Worm (Caenorhabditis elegans): Measurements from ENCODE around the gene best-15.
A peak's percentile ranks its signal among the peaks of the same experiment; 100 is the strongest.

The best-15 gene

DNA sequence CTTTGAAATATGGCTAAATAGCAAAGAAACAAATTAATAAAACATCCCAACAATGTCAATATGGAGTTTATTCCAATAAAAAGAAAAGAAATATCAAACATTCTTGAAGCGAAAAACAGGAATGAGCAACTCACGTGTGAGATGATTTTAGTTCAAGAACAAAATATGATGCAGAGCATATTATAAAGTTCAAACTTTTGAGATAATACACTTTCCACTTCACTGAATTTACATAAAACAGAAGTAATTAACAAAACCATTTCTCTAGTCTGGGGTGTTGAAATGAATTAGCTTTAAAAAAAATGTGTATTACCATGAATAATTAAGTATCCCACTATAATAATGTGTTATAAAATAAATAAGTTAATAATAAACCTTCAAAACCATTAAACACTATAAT, 45.3 kb downstream of the best-15 start, which contains the start of gene srd-7:
Gene srd-7 (minus strand): TSS at position 101 of the 400 bp plus-strand sequence.
- TF ChIP-seq cebp-1 (GFP tag; IDR thresholded peaks at IDR 0.05) (no peak), cebp-1 (tag; optimal IDR thresholded peaks at IDR 0.05) (no peak), B0019.2 (GFP tag; conservative IDR thresholded peaks at IDR 0.05) (no peak), hsf-1 (GFP tag; IDR thresholded peaks at IDR 0.05) (no peak), cebp-2 (GFP tag; IDR thresholded peaks at IDR 0.05) (no peak), egrh-3 (GFP tag; IDR thresholded peaks at IDR 0.05) (no peak), ekl-4 (GFP tag; IDR thresholded peaks at IDR 0.05) (no peak), lsy-27 (tag; optimal IDR thresholded peaks at IDR 0.05; ENCODE audit: borderline replicate concordance, insufficient read depth) (no peak), lir-1 (GFP tag; conservative IDR thresholded peaks at IDR 0.05) (no peak), lin-26 (GFP tag; IDR thresholded peaks at IDR 0.05) (no peak), rec-8 (tag; optimal IDR thresholded peaks at IDR 0.05) (no peak), fkh-3 (tag; optimal IDR thresholded peaks at IDR 0.05) (no peak), zfh-2 (GFP tag; conservative IDR thresholded peaks at IDR 0.05) (no peak), dox-1 (GFP tag; IDR thresholded peaks at IDR 0.05) (no peak), ceh-27 (GFP tag; optimal IDR thresholded peaks at IDR 0.05) (no peak), mcd-1 (GFP tag; IDR thresholded peaks at IDR 0.05) (no peak), sdz-38 (tag; optimal IDR thresholded peaks at IDR 0.05) (no peak), madf-3 (GFP tag; IDR thresholded peaks at IDR 0.05) (no peak), Y79H2A.3 (GFP tag; conservative IDR thresholded peaks at IDR 0.05) (no peak), F33H1.4 (GFP tag; IDR thresholded peaks at IDR 0.05) (no peak), F23B12.7 (tag; optimal IDR thresholded peaks at IDR 0.05; ENCODE audit: insufficient read depth) (no peak)

DNA sequence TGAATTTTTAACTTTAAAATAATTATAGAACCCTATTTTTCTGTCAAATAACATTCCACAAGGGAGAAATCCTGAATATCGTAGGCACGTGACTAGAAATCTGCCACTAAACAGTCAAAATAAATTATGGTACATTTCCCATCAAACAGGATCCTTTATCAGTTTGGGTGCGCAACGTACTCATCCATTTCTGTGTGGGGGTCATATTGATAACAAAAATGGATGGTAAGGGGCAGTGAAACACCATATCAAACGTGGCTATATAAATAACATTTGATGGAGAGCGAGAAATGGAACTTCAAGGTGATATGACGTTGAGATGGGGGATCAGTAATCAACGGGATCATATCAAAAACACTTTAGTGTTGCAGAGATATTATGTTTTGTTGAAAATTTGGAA, 48.0 kb downstream of the best-15 start:
- TF ChIP-seq lsy-27 (tag; optimal IDR thresholded peaks at IDR 0.05; ENCODE audit: borderline replicate concordance, insufficient read depth) (no peak), lag-1 (GFP tag; IDR thresholded peaks at IDR 0.05) (no peak), D2030.7 (GFP tag; IDR thresholded peaks at IDR 0.05) (no peak), dpff-1 (tag; optimal IDR thresholded peaks at IDR 0.05) (no peak), hrde-1 (tag; optimal IDR thresholded peaks at IDR 0.05; ENCODE audit: borderline replicate concordance) (no peak), Y67H2A.10 (GFP tag; conservative IDR thresholded peaks at IDR 0.05) (no peak), F23B12.7 (tag; optimal IDR thresholded peaks at IDR 0.05; ENCODE audit: insufficient read depth) (no peak), atf-7 (tag; optimal IDR thresholded peaks at IDR 0.05) (no peak), C06A6.2 (GFP tag; conservative IDR thresholded peaks at IDR 0.05) (no peak), hlh-12 (tag; optimal IDR thresholded peaks at IDR 0.05) (no peak), F39B2.1 (GFP tag; IDR thresholded peaks at IDR 0.05) (no peak), lin-40 (tag; optimal IDR thresholded peaks at IDR 0.05) (no peak), hmg-1.2 (GFP tag; IDR thresholded peaks at IDR 0.05) (no peak), sdz-38 (tag; optimal IDR thresholded peaks at IDR 0.05) (no peak), ZK185.1 (tag; optimal IDR thresholded peaks at IDR 0.05; ENCODE audit: poor library complexity, severe bottlenecking) (no peak), ama-1 (optimal IDR thresholded peaks at IDR 0.05) (no peak), ama-1 (GFP tag; optimal IDR thresholded peaks at IDR 0.05) (no peak), nhr-27 (tag; optimal IDR thresholded peaks at IDR 0.05) (no peak)

ce11 chrIV:10782014-10782413, 50.0 kb downstream of the best-15 start:
- TF ChIP-seq lin-40 (tag; optimal IDR thresholded peaks at IDR 0.05) (peak; percentile 32), hlh-26 (GFP tag; conservative IDR thresholded peaks at IDR 0.05) (no peak), ztf-22 (GFP tag; optimal IDR thresholded peaks at IDR 0.05) (no peak), ztf-26 (tag; optimal IDR thresholded peaks at IDR 0.05) (peak; percentile 57), snpc-3.4 (tag; optimal IDR thresholded peaks at IDR 0.05) (no peak), F55B11.4 (tag; optimal IDR thresholded peaks at IDR 0.05; ENCODE audit: borderline replicate concordance, insufficient read depth) (no peak)
